Worm (Caenorhabditis elegans): ENCODE results near the gene ZK867.2.

Gene ZK867.2

DNA sequence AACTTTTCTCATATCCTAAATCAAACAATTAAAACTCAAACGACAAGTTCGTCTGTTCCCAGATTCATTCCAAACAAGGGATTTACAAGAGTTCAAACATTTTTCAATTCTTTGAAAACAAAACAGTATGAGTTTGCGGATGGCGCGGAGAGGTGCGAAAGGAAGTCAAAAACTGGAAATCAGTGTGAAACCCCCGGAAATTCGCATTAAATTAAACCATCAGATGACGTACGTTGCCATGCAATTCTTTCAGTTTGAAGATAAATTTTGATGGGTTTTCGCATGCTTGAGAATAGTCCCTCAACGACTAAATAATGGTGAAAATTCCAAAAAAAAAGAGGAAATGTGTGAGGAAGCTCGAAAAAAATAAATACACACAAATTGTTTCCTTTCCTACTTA lies 22.8 kb downstream of the ZK867.2 start:
- no peak for TF ChIP-seq ccch-3 (GFP tag; optimal IDR thresholded peaks at IDR 0.05)

ce11 chrX:7230321-7230720 lies 23.8 kb downstream of the ZK867.2 start:
- TF ChIP-seq snpc-4 (GFP tag; optimal IDR thresholded peaks at IDR 0.05) (no peak), snpc-4 (tag; optimal IDR thresholded peaks at IDR 0.05) (no peak), atf-7 (tag; optimal IDR thresholded peaks at IDR 0.05) (no peak), ceh-27 (GFP tag; optimal IDR thresholded peaks at IDR 0.05) (no peak), nhr-90 (tag; optimal IDR thresholded peaks at IDR 0.05) (peak; percentile 9), nfya-2 (GFP tag; IDR thresholded peaks at IDR 0.05) (no peak), lin-40 (tag; optimal IDR thresholded peaks at IDR 0.05) (peak; percentile 30), K12H6.12 (tag; optimal IDR thresholded peaks at IDR 0.05) (peak; percentile 5), attf-5 (GFP tag; optimal IDR thresholded peaks at IDR 0.05) (no peak), akir-1 (GFP tag; optimal IDR thresholded peaks at IDR 0.05) (no peak), repo-1 (tag; optimal IDR thresholded peaks at IDR 0.05) (peak; percentile 22), D2030.7 (GFP tag; IDR thresholded peaks at IDR 0.05) (no peak), tlf-1 (GFP tag; optimal IDR thresholded peaks at IDR 0.05) (peak; percentile 7), C17E4.6 (GFP tag; IDR thresholded peaks at IDR 0.05) (no peak), cebp-1 (GFP tag; IDR thresholded peaks at IDR 0.05) (no peak), cebp-1 (tag; optimal IDR thresholded peaks at IDR 0.05) (peak; percentile 69), Y53G8AR.9 (GFP tag; conservative IDR thresholded peaks at IDR 0.05) (0 out of 2 replicates have a peak, but pooled peaks have one; percentile 15), lin-35 (GFP tag; optimal IDR thresholded peaks at IDR 0.05) (peak in 1 of 3 experiments; percentile 29)

DNA sequence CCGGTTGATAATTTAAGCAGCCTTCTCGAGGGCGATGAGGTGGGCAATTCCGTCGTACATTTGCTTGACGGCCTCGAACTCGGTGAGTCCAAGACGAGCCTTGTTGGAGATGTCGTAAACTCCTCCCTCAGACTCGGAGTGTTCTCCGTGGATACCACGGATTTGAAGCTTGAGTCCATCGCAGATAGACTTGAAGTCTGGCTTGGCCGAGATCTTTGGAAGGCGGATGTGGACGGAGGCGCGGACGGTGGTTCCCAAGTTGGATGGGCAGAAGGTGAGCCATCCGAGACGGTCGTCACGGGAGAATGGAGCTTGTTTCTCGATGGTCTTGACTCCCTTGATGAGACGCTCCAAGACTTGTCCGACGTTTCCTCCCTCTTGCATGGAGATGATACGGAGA lies 24.4 kb downstream of the ZK867.2 start:
- TF ChIP-seq lsy-27 (tag; optimal IDR thresholded peaks at IDR 0.05; ENCODE audit: borderline replicate concordance, insufficient read depth) (no peak), zfh-2 (GFP tag; conservative IDR thresholded peaks at IDR 0.05) (peak; percentile 67), ceh-27 (GFP tag; optimal IDR thresholded peaks at IDR 0.05) (no peak), nfyb-1 (GFP tag; IDR thresholded peaks at IDR 0.05) (0 out of 2 replicates have a peak, but pooled peaks have one; percentile 37), sea-2 (GFP tag; IDR thresholded peaks at IDR 0.05) (no peak), gei-17 (GFP tag; optimal IDR thresholded peaks at IDR 0.05) (no peak), madf-3 (GFP tag; IDR thresholded peaks at IDR 0.05) (no peak), B0035.1 (tag; optimal IDR thresholded peaks at IDR 0.05) (no peak)

- TF ChIP-seq K12H6.12 (tag; optimal IDR thresholded peaks at IDR 0.05) (peak; percentile 31), zfh-2 (GFP tag; conservative IDR thresholded peaks at IDR 0.05) (peak; percentile 81), let-607 (tag; optimal IDR thresholded peaks at IDR 0.05) (peak in 1 of 2 experiments; percentile 23), unc-130 (GFP tag; optimal IDR thresholded peaks at IDR 0.05) (no peak), nhr-90 (tag; optimal IDR thresholded peaks at IDR 0.05) (no peak), bed-2 (GFP tag; IDR thresholded peaks at IDR 0.05) (no peak), madf-8 (GFP tag; conservative IDR thresholded peaks at IDR 0.05) (peak; percentile 43; the same call in 1 of the 2 replicates), dox-1 (GFP tag; IDR thresholded peaks at IDR 0.05) (peak; percentile 68), mcd-1 (GFP tag; IDR thresholded peaks at IDR 0.05) (peak; percentile 44; the same call in 1 of the 2 replicates), madf-6 (GFP tag; IDR thresholded peaks at IDR 0.05) (peak; percentile 80), attf-5 (GFP tag; optimal IDR thresholded peaks at IDR 0.05) (peak; percentile 36), ama-1 (optimal IDR thresholded peaks at IDR 0.05) (peak; percentile 83), ama-1 (GFP tag; optimal IDR thresholded peaks at IDR 0.05) (no peak), lin-35 (GFP tag; optimal IDR thresholded peaks at IDR 0.05) (peak in 1 of 3 experiments; percentile 11), snpc-4 (GFP tag; optimal IDR thresholded peaks at IDR 0.05) (no peak), snpc-4 (tag; optimal IDR thresholded peaks at IDR 0.05) (peak in 1 of 4 experiments; percentile 2), snpc-1.1 (tag; optimal IDR thresholded peaks at IDR 0.05; ENCODE audit: insufficient read depth) (no peak), dpl-1 (GFP tag; optimal IDR thresholded peaks at IDR 0.05) (peak; percentile 5), somi-1 (GFP tag; optimal IDR thresholded peaks at IDR 0.05) (no peak), egl-44 (GFP tag; IDR thresholded peaks at IDR 0.05) (no peak), ceh-79 (tag; optimal IDR thresholded peaks at IDR 0.05) (no peak), nhr-80 (tag; optimal IDR thresholded peaks at IDR 0.05) (peak; percentile 59), ekl-4 (GFP tag; IDR thresholded peaks at IDR 0.05) (0 out of 2 replicates have a peak, but pooled peaks have one; percentile 32)
Measured at ce11 chrX:7232158-7232822, 25.8 kb downstream of the ZK867.2 start.
